Worm (Caenorhabditis elegans) whole organism, L4 larva: ENCODE data around the gene Y57G11A.2.

Source experiments
- ces-1 ChIP-seq: fragments of 150-350 bp; sonication (generic microtip); optimal IDR thresholded peaks from 4 replicates; lab custom pipeline; 2014; ENCODE audit warnings: missing biosample characterization, missing genetic modification reagents, missing genetic modification characterization
- egl-27 ChIP-seq: sonication (generic microtip); optimal IDR thresholded peaks from 3 replicates; lab custom pipeline; 2017; ENCODE audit warnings: missing biosample characterization, missing genetic modification reagents, missing genetic modification characterization
- lin-1 ChIP-seq: fragments of 200-800 bp; sonication (Bioruptor generic); IDR thresholded peaks from 2 replicates; pipeline ENCODE4 v1.3.6; 2022; ENCODE audit warnings: missing genetic modification reagents, missing genetic modification characterization, missing compliant biosample characterization
- nhr-25 ChIP-seq: sonication (generic microtip); optimal IDR thresholded peaks from 2 replicates; lab custom pipeline; 2017; ENCODE audit warnings: missing genetic modification characterization, mild to moderate bottlenecking, missing compliant biosample characterization, antibody characterized with exemption, moderate library complexity, borderline replicate concordance; ENCODE audit not compliant: insufficient read depth
- pha-4 ChIP-seq, 2 experiments: fragments of 150-350 bp in 1 of 2; fragments of 200-800 bp in 1 of 2; sonication (Bioruptor generic) in 1 of 2; IDR thresholded peaks in 1 of 2; optimal IDR thresholded peaks in 1 of 2; 2 replicates each; pipeline versions ENCODE4 v1.3.6 to Lab custom; 2014 to 2022; ENCODE audit warnings: missing genetic modification characterization in 2 of 2, missing genetic modification reagents in 2 of 2, missing biosample characterization in 1 of 2, missing compliant biosample characterization in 1 of 2

DNA sequence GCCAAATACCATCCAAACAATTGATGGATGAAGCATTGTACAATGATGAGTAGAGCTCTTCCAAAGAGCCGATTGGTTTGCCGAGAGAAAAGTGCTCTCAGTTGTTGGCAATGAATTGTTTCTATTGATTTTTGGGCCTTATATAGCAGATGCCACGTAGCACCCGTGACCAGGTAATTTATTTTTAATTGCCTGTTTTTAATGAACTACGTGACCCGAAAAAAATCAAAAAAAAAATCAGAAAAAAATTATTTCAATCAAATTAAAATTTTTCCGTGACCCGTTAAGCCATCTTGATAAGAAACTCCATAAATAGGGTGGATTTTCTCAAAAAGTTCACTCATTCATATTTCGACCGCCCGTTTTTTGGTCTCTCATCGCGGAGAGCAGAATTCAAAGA is at the start of gene Y57G11A.2, which contains the start of gene T27E7.1:
- TF ChIP-seq ces-1 (GFP tag; lab: Kevin White, UChicago): no peak
- no peak for TF ChIP-seq lin-1 (GFP tag; lab: Robert Waterston, UW)
- TF ChIP-seq egl-27: no peak
- no peak for TF ChIP-seq pha-4 (GFP tag; IDR thresholded peaks at IDR 0.05; lab: Robert Waterston, UW)
- TF ChIP-seq pha-4 (tag; optimal IDR thresholded peaks at IDR 0.05; lab: Kevin White, UChicago): no peak
- TF ChIP-seq nhr-25 (tag; lab: Kevin White, UChicago): no peak
